Worm (Caenorhabditis elegans) whole organism, L1 larva: ENCODE measurements around the gene txdc-17.
A peak's percentile ranks its signal among the peaks of the same experiment; 100 is the strongest.

Source experiments
- F16B12.6 ChIP-seq: fragments of 150-350 bp; optimal IDR thresholded peaks from 2 replicates; lab custom pipeline; 2014; ENCODE audit warnings: missing biosample characterization, missing genetic modification characterization
- aha-1 ChIP-seq: fragments of 150-350 bp; optimal IDR thresholded peaks from 2 replicates; lab custom pipeline; 2014; ENCODE audit warnings: missing biosample characterization, missing genetic modification characterization
- alr-1 ChIP-seq: fragments of 200-800 bp; sonication (Bioruptor generic); optimal IDR thresholded peaks from 2 replicates; lab custom pipeline; 2018; ENCODE audit warnings: borderline replicate concordance, mild to moderate bottlenecking, missing genetic modification characterization, missing compliant biosample characterization
- blmp-1 ChIP-seq: fragments of 150-350 bp; optimal IDR thresholded peaks from 2 replicates; lab custom pipeline; 2014; ENCODE audit warnings: missing biosample characterization, missing genetic modification characterization
- ceh-8 ChIP-seq: fragments of 200-800 bp; sonication (Bioruptor generic); optimal IDR thresholded peaks from 2 replicates; lab custom pipeline; 2018; ENCODE audit warnings: mild to moderate bottlenecking, missing genetic modification characterization, moderate library complexity, missing compliant biosample characterization
- ceh-82 ChIP-seq, 3 experiments: fragments of 150-350 bp in 1 of 3; sonication (generic microtip) in 2 of 3; optimal IDR thresholded peaks; 2 replicates each; lab custom pipeline; 2014 to 2017; ENCODE audit warnings: missing biosample characterization in 3 of 3, missing genetic modification characterization in 3 of 3
- ceh-90 ChIP-seq: sonication (generic microtip); optimal IDR thresholded peaks from 2 replicates; lab custom pipeline; 2016; ENCODE audit warnings: missing genetic modification characterization, missing compliant biosample characterization
- dpl-1 ChIP-seq, 3 experiments: fragments of 150-350 bp in 2 of 3; sonication (generic microtip) in 1 of 3; optimal IDR thresholded peaks; 2 replicates each; lab custom pipeline; 2014 to 2017; ENCODE audit warnings: missing biosample characterization in 3 of 3, missing genetic modification characterization in 3 of 3, missing genetic modification reagents in 3 of 3
- egl-13 ChIP-seq: sonication (generic microtip); optimal IDR thresholded peaks from 2 replicates; lab custom pipeline; 2016; ENCODE audit warnings: missing genotype, missing genetic modification reagents, missing genetic modification characterization, missing compliant biosample characterization
- egl-27 ChIP-seq, 2 experiments: fragments of 150-350 bp in 1 of 2; sonication (generic microtip); optimal IDR thresholded peaks; 3 replicates each; lab custom pipeline; 2017 to 2018; ENCODE audit warnings: missing biosample characterization in 2 of 2, missing genetic modification characterization in 2 of 2, missing genetic modification reagents in 2 of 2
- elt-3 ChIP-seq, 6 experiments: fragments of 150-350 bp in 1 of 6; sonication (generic microtip); optimal IDR thresholded peaks; 2 replicates each; lab custom pipeline; 2017 to 2018; ENCODE audit warnings: missing biosample characterization in 6 of 6, missing genetic modification characterization in 6 of 6, inconsistent platforms in 1 of 6
- fkh-8 ChIP-seq: sonication (generic microtip); optimal IDR thresholded peaks from 2 replicates; lab custom pipeline; 2016; ENCODE audit warnings: mild to moderate bottlenecking, missing genetic modification characterization, missing compliant biosample characterization
- grh-1 ChIP-seq: fragments of 200-800 bp; sonication (Bioruptor generic); IDR thresholded peaks from 2 replicates; pipeline ENCODE4 v1.3.6; 2022; ENCODE audit warnings: missing genetic modification reagents, missing genetic modification characterization, missing compliant biosample characterization
- hlh-17 ChIP-seq: fragments of 200-800 bp; sonication (Bioruptor generic); optimal IDR thresholded peaks from 2 replicates; lab custom pipeline; 2018; ENCODE audit warnings: missing genetic modification characterization, mild to moderate bottlenecking, missing compliant biosample characterization, moderate library complexity, borderline replicate concordance
- hlh-4 ChIP-seq: sonication (generic microtip); optimal IDR thresholded peaks from 2 replicates; lab custom pipeline; 2016; ENCODE audit warnings: mild to moderate bottlenecking, missing genetic modification characterization, missing compliant biosample characterization
- lin-39 ChIP-seq: fragments of 150-350 bp; optimal IDR thresholded peaks from 2 replicates; lab custom pipeline; 2014; ENCODE audit warnings: missing biosample characterization, missing genetic modification reagents, missing genetic modification characterization
- lsy-2 ChIP-seq, 2 experiments: fragments of 150-350 bp; optimal IDR thresholded peaks; 2 replicates each; lab custom pipeline; 2014; ENCODE audit warnings: missing biosample characterization in 2 of 2, missing genetic modification characterization in 2 of 2
- mab-9 ChIP-seq: fragments of 200-800 bp; sonication (Bioruptor generic); IDR thresholded peaks from 2 replicates; pipeline ENCODE4 v1.3.6; 2022; ENCODE audit warnings: missing genetic modification reagents, missing genetic modification characterization, missing compliant biosample characterization
- mep-1 ChIP-seq: fragments of 150-350 bp; optimal IDR thresholded peaks from 2 replicates; lab custom pipeline; 2014; ENCODE audit warnings: missing biosample characterization, missing genetic modification characterization
- nhr-11 ChIP-seq: fragments of 150-350 bp; optimal IDR thresholded peaks from 2 replicates; lab custom pipeline; 2014; ENCODE audit warnings: missing biosample characterization, missing genetic modification characterization
- nhr-19 ChIP-seq: fragments of 200-800 bp; sonication (Bioruptor generic); conservative IDR thresholded peaks from 2 replicates; pipeline ENCODE4 v1.3.6; 2022; ENCODE audit warnings: missing genetic modification characterization, missing compliant biosample characterization
- nhr-28 ChIP-seq: fragments of 150-350 bp; optimal IDR thresholded peaks from 2 replicates; lab custom pipeline; 2014; ENCODE audit warnings: missing biosample characterization, missing genetic modification characterization
- nhr-71 ChIP-seq: sonication (generic microtip); optimal IDR thresholded peaks from 2 replicates; lab custom pipeline; 2016; ENCODE audit warnings: mild to moderate bottlenecking, missing genetic modification characterization, moderate library complexity, missing compliant biosample characterization
- nhr-76 ChIP-seq: sonication (generic microtip); optimal IDR thresholded peaks from 2 replicates; lab custom pipeline; 2017; ENCODE audit warnings: missing biosample characterization, missing genetic modification characterization
- nhr-85 ChIP-seq: sonication (generic microtip); peaks from one replicate; lab custom pipeline; 2016; ENCODE audit warnings: missing genetic modification characterization, inconsistent platforms, missing compliant biosample characterization
- pag-3 ChIP-seq: sonication (generic microtip); optimal IDR thresholded peaks from 2 replicates; lab custom pipeline; 2017; ENCODE audit warnings: missing genetic modification characterization, mild to moderate bottlenecking, missing compliant biosample characterization, antibody characterized with exemption, borderline replicate concordance; ENCODE audit not compliant: insufficient read depth
- rnt-1 ChIP-seq: sonication (generic microtip); optimal IDR thresholded peaks from 2 replicates; lab custom pipeline; 2016; ENCODE audit warnings: mild to moderate bottlenecking, missing genetic modification characterization, moderate library complexity, missing compliant biosample characterization
- snpc-4 ChIP-seq: fragments of 150-350 bp; optimal IDR thresholded peaks from 2 replicates; lab custom pipeline; 2014; ENCODE audit warnings: missing biosample characterization, missing genetic modification characterization
- sup-37 ChIP-seq: fragments of 200-800 bp; sonication (Bioruptor generic); optimal IDR thresholded peaks from 2 replicates; lab custom pipeline; 2018; ENCODE audit warnings: mild to moderate bottlenecking, missing genetic modification characterization, missing compliant biosample characterization
- unc-130 ChIP-seq: fragments of 150-350 bp; optimal IDR thresholded peaks from 2 replicates; lab custom pipeline; 2017; ENCODE audit warnings: missing biosample characterization, missing genetic modification characterization, inconsistent platforms
- unc-30 ChIP-seq: sonication (generic microtip); optimal IDR thresholded peaks from 2 replicates; lab custom pipeline; 2017; ENCODE audit warnings: missing biosample characterization, missing genetic modification characterization
- xbp-1 ChIP-seq: sonication (generic microtip); optimal IDR thresholded peaks from 2 replicates; lab custom pipeline; 2016; ENCODE audit warnings: missing genetic modification characterization, missing compliant biosample characterization
- zip-4 ChIP-seq: fragments of 200-800 bp; sonication (Bioruptor generic); optimal IDR thresholded peaks from 2 replicates; lab custom pipeline; 2018; ENCODE audit warnings: mild to moderate bottlenecking, missing genetic modification characterization, moderate library complexity, missing compliant biosample characterization
- ztf-11 ChIP-seq, 2 experiments: sonication (generic microtip); optimal IDR thresholded peaks; 2 replicates each; lab custom pipeline; 2016 to 2017; ENCODE audit warnings: missing genetic modification characterization in 2 of 2, missing biosample characterization in 1 of 2, missing compliant biosample characterization in 1 of 2

The txdc-17 gene

ce11 chrIII:2787979-2788491 is 46.4 kb upstream of the txdc-17 start, which contains the start of gene tbcc-1:
Gene tbcc-1 (plus strand): TSS chrIII:2788441.
- TF ChIP-seq ceh-8 (GFP tag; lab: Kevin White, UChicago): no peak
- no peak for TF ChIP-seq unc-130
- TF ChIP-seq snpc-4 (tag; lab: Kevin White, UChicago): no peak
- TF ChIP-seq pag-3 (tag; lab: Kevin White, UChicago): no peak
- TF ChIP-seq hlh-4: no peak
- no peak for TF ChIP-seq F16B12.6 (tag; lab: Kevin White, UChicago)
- no peak for TF ChIP-seq nhr-71 (tag; lab: Kevin White, UChicago)
- no peak for TF ChIP-seq nhr-28 (tag; lab: Kevin White, UChicago)
- TF ChIP-seq ceh-90 (tag; lab: Kevin White, UChicago): no peak
- TF ChIP-seq nhr-85 (tag; lab: Kevin White, UChicago): no peak
- no peak for TF ChIP-seq elt-3 (tag; optimal IDR thresholded peaks at IDR 0.05; lab: Kevin White, UChicago)
- no peak for TF ChIP-seq ceh-82 (tag; optimal IDR thresholded peaks at IDR 0.05; lab: Kevin White, UChicago)
- TF ChIP-seq unc-30 (tag; lab: Kevin White, UChicago): no peak
- no peak for TF ChIP-seq grh-1
- TF ChIP-seq nhr-76 (tag; lab: Kevin White, UChicago): no peak
- no peak for TF ChIP-seq egl-13 (tag; lab: Kevin White, UChicago)
- TF ChIP-seq fkh-8 (tag; lab: Kevin White, UChicago): no peak

ce11 chrIII:2794057-2794456 is 40.4 kb upstream of the txdc-17 start:
- TF ChIP-seq nhr-71 (tag; lab: Kevin White, UChicago) (no peak), lsy-2 (tag; optimal IDR thresholded peaks at IDR 0.05; lab: Kevin White, UChicago) (no peak), ceh-90 (tag; lab: Kevin White, UChicago) (no peak), hlh-17 (no peak), zip-4 (GFP tag; lab: Kevin White, UChicago) (no peak), alr-1 (tag; lab: Kevin White, UChicago) (no peak), nhr-11 (tag; lab: Kevin White, UChicago) (no peak), ztf-11 (tag; optimal IDR thresholded peaks at IDR 0.05; lab: Kevin White, UChicago) (no peak)
- TF ChIP-seq, all 84 proteins: peak for 0

ce11 chrIII:2795442-2796023 is 38.9 kb upstream of the txdc-17 start:
- TF ChIP-seq egl-27 (tag; optimal IDR thresholded peaks at IDR 0.05; lab: Kevin White, UChicago): no peak
- TF ChIP-seq aha-1: no peak
- no peak for TF ChIP-seq xbp-1
- TF ChIP-seq snpc-4 (tag; lab: Kevin White, UChicago): peak; percentile 6
- no peak for TF ChIP-seq mep-1 (tag; lab: Kevin White, UChicago)
- TF ChIP-seq mab-9 (GFP tag; lab: Robert Waterston, UW): no peak
- peak; percentile 20; the same call in 1 of the 2 replicates for TF ChIP-seq nhr-19
- TF ChIP-seq lin-39 (tag; lab: Kevin White, UChicago): no peak
- no peak for TF ChIP-seq nhr-71 (tag; lab: Kevin White, UChicago)

- TF ChIP-seq rnt-1 (no peak), blmp-1 (tag; lab: Kevin White, UChicago) (no peak), sup-37 (GFP tag; lab: Kevin White, UChicago) (no peak), dpl-1 (GFP tag; optimal IDR thresholded peaks at IDR 0.05; lab: Kevin White, UChicago) (no peak), egl-27 (tag; optimal IDR thresholded peaks at IDR 0.05; lab: Kevin White, UChicago) (no peak)
Measured at ce11 chrIII:2800743-2801142, 33.7 kb upstream of the txdc-17 start.
